Worm (Caenorhabditis elegans) whole organism, L4 larva: ENCODE results near the gene K02E11.4.

ENCODE experiments used
- F10B5.3 ChIP-seq: sonication (generic microtip); optimal IDR thresholded peaks from 2 replicates; lab custom pipeline; 2016; ENCODE audit warnings: mild to moderate bottlenecking, missing genetic modification characterization, missing compliant biosample characterization
- F37D6.2 ChIP-seq: sonication (generic microtip); optimal IDR thresholded peaks from 2 replicates; lab custom pipeline; 2016; ENCODE audit warnings: mild to moderate bottlenecking, missing genetic modification characterization, missing compliant biosample characterization
- F44E2.7 ChIP-seq: fragments of 200-800 bp; sonication (Bioruptor generic); IDR thresholded peaks from 2 replicates; pipeline ENCODE4 v2.1.2; 2022; ENCODE audit warnings: missing genetic modification characterization, missing compliant biosample characterization
- F49E8.2 ChIP-seq: sonication (generic microtip); optimal IDR thresholded peaks from 2 replicates; lab custom pipeline; 2016; ENCODE audit warnings: missing compliant biosample characterization, mild to moderate bottlenecking, missing genetic modification characterization, borderline replicate concordance
- Y105C5A.15 ChIP-seq: fragments of 200-800 bp; sonication (Bioruptor generic); IDR thresholded peaks from 2 replicates; pipeline ENCODE4 v1.3.6; 2022; ENCODE audit warnings: missing genetic modification characterization, missing compliant biosample characterization
- Y48G9A.11 ChIP-seq: fragments of 200-800 bp; sonication (Bioruptor generic); IDR thresholded peaks from 2 replicates; pipeline ENCODE4 v1.3.6; 2022; ENCODE audit warnings: missing genetic modification reagents, missing genetic modification characterization, missing compliant biosample characterization
- ZK337.2 ChIP-seq: fragments of 200-800 bp; sonication (Bioruptor generic); IDR thresholded peaks from 2 replicates; pipeline ENCODE4 v1.3.6; 2022; ENCODE audit warnings: missing genetic modification reagents, missing genetic modification characterization, missing compliant biosample characterization
- ZK546.5 ChIP-seq, 2 experiments: sonication (generic microtip); optimal IDR thresholded peaks; 2 replicates each; lab custom pipeline; 2017; ENCODE audit warnings: missing biosample characterization in 2 of 2, missing genetic modification characterization in 2 of 2
- ceh-32 ChIP-seq: sonication (generic microtip); optimal IDR thresholded peaks from 2 replicates; lab custom pipeline; 2016; ENCODE audit warnings: mild to moderate bottlenecking, missing genetic modification characterization, missing compliant biosample characterization; ENCODE audit not compliant: poor library complexity
- cey-2 ChIP-seq: sonication (generic microtip); optimal IDR thresholded peaks from 3 replicates; lab custom pipeline; 2017; ENCODE audit warnings: missing genetic modification characterization, mild to moderate bottlenecking, missing compliant biosample characterization, antibody characterized with exemption, borderline replicate concordance; ENCODE audit not compliant: insufficient read depth
- daf-16 ChIP-seq, 3 experiments: sonication (generic microtip); optimal IDR thresholded peaks; 2 replicates each; lab custom pipeline; 2016 to 2017; ENCODE audit warnings: missing genetic modification characterization in 3 of 3, missing genetic modification reagents in 3 of 3, mild to moderate bottlenecking in 2 of 3, missing compliant biosample characterization in 2 of 3, missing biosample characterization in 1 of 3, moderate library complexity in 1 of 3
- dmd-9 ChIP-seq: fragments of 200-800 bp; sonication (Bioruptor generic); IDR thresholded peaks from 2 replicates; pipeline ENCODE4 v1.3.6; 2022; ENCODE audit warnings: missing genetic modification reagents, missing genetic modification characterization, missing compliant biosample characterization
- dpl-1 ChIP-seq: fragments of 150-350 bp; optimal IDR thresholded peaks from 2 replicates; lab custom pipeline; 2014; ENCODE audit warnings: missing biosample characterization, missing genetic modification reagents, missing genetic modification characterization
- dve-1 ChIP-seq: sonication (generic microtip); optimal IDR thresholded peaks from 2 replicates; lab custom pipeline; 2017; ENCODE audit warnings: antibody characterized with exemption, mild to moderate bottlenecking, missing genetic modification characterization, missing compliant biosample characterization; ENCODE audit not compliant: insufficient read depth
- gei-8 ChIP-seq: fragments of 200-800 bp; sonication (Bioruptor generic); optimal IDR thresholded peaks from 2 replicates; lab custom pipeline; 2018; ENCODE audit warnings: mild to moderate bottlenecking, missing genetic modification characterization, missing compliant biosample characterization
- hlh-11 ChIP-seq: fragments of 200-800 bp; sonication (Bioruptor generic); optimal IDR thresholded peaks from 2 replicates; lab custom pipeline; 2018; ENCODE audit warnings: mild to moderate bottlenecking, missing genetic modification characterization, missing compliant biosample characterization
- hmg-1.1 ChIP-seq: fragments of 200-800 bp; sonication (Bioruptor generic); IDR thresholded peaks from 2 replicates; pipeline ENCODE4 v1.3.6; 2022; ENCODE audit warnings: missing genetic modification reagents, missing genetic modification characterization, missing compliant biosample characterization
- jun-1 ChIP-seq: fragments of 150-350 bp; optimal IDR thresholded peaks from 2 replicates; lab custom pipeline; 2014; ENCODE audit warnings: missing biosample characterization, missing genetic modification reagents, missing genetic modification characterization
- lim-7 ChIP-seq: fragments of 200-800 bp; sonication (Bioruptor generic); IDR thresholded peaks from 2 replicates; pipeline ENCODE4 v1.3.6; 2022; ENCODE audit warnings: missing genetic modification characterization, missing compliant biosample characterization
- lin-38 ChIP-seq: fragments of 200-800 bp; sonication (Bioruptor generic); IDR thresholded peaks from 2 replicates; pipeline ENCODE4 v1.3.6; 2022; ENCODE audit warnings: missing genetic modification reagents, missing genetic modification characterization, missing compliant biosample characterization
- lin-39 ChIP-seq: fragments of 150-350 bp; optimal IDR thresholded peaks from 2 replicates; lab custom pipeline; 2014; ENCODE audit warnings: missing biosample characterization, missing genetic modification reagents, missing genetic modification characterization
- lsy-2 ChIP-seq, 2 experiments: fragments of 150-350 bp in 1 of 2; sonication (generic microtip) in 1 of 2; optimal IDR thresholded peaks; 2 replicates each; lab custom pipeline; 2014 to 2017; ENCODE audit warnings: missing biosample characterization in 2 of 2, missing genetic modification characterization in 2 of 2
- madf-5 ChIP-seq, 2 experiments: fragments of 200-800 bp; sonication (Bioruptor generic); IDR thresholded peaks; 2 replicates each; pipeline ENCODE4 v1.3.6; 2022; ENCODE audit warnings: missing compliant biosample characterization in 2 of 2, missing genetic modification characterization in 2 of 2
- mdl-1 ChIP-seq, 2 experiments: fragments of 150-350 bp in 1 of 2; sonication (generic microtip) in 1 of 2; optimal IDR thresholded peaks; 2 replicates each; lab custom pipeline; 2014 to 2017; ENCODE audit warnings: missing biosample characterization in 2 of 2, missing genetic modification characterization in 2 of 2
- mes-2 ChIP-seq: sonication (generic microtip); optimal IDR thresholded peaks from 2 replicates; lab custom pipeline; 2016; ENCODE audit warnings: missing genotype, mild to moderate bottlenecking, missing genetic modification characterization, missing compliant biosample characterization; ENCODE audit not compliant: poor library complexity, severe bottlenecking
- mxl-2 ChIP-seq: fragments of 200-800 bp; sonication (Bioruptor generic); conservative IDR thresholded peaks from 2 replicates; pipeline ENCODE4 v1.3.6; 2022; ENCODE audit warnings: missing genetic modification reagents, missing genetic modification characterization, missing compliant biosample characterization
- nhr-10 ChIP-seq: fragments of 150-350 bp; optimal IDR thresholded peaks from 2 replicates; lab custom pipeline; 2014; ENCODE audit warnings: missing biosample characterization, missing genetic modification characterization
- nhr-111 ChIP-seq: fragments of 200-800 bp; sonication (Bioruptor generic); optimal IDR thresholded peaks from 2 replicates; lab custom pipeline; 2018; ENCODE audit warnings: mild to moderate bottlenecking, missing genetic modification characterization, missing compliant biosample characterization
- nhr-28 ChIP-seq: fragments of 150-350 bp; optimal IDR thresholded peaks from 2 replicates; lab custom pipeline; 2014; ENCODE audit warnings: missing biosample characterization, missing genetic modification characterization
- nhr-41 ChIP-seq: fragments of 200-800 bp; sonication (Bioruptor generic); IDR thresholded peaks from 2 replicates; pipeline ENCODE4 v1.3.6; 2022; ENCODE audit warnings: missing genetic modification reagents, missing genetic modification characterization, missing compliant biosample characterization
- nhr-48 ChIP-seq: sonication (generic microtip); optimal IDR thresholded peaks from 2 replicates; lab custom pipeline; 2016; ENCODE audit warnings: mild to moderate bottlenecking, missing genetic modification characterization, missing compliant biosample characterization
- nhr-77 ChIP-seq: fragments of 150-350 bp; optimal IDR thresholded peaks from 2 replicates; lab custom pipeline; 2014; ENCODE audit warnings: missing biosample characterization, missing genetic modification characterization
- pqm-1 ChIP-seq: sonication (generic microtip); optimal IDR thresholded peaks from 2 replicates; lab custom pipeline; 2017; ENCODE audit warnings: missing biosample characterization, missing genetic modification characterization
- rbr-2 ChIP-seq: sonication (generic microtip); optimal IDR thresholded peaks from 2 replicates; lab custom pipeline; 2016; ENCODE audit warnings: missing genotype, missing genetic modification characterization, missing compliant biosample characterization
- sdz-12 ChIP-seq: fragments of 200-800 bp; sonication (Bioruptor generic); optimal IDR thresholded peaks from 2 replicates; lab custom pipeline; 2018; ENCODE audit warnings: mild to moderate bottlenecking, missing genetic modification characterization, missing compliant biosample characterization
- spr-3 ChIP-seq: fragments of 200-800 bp; sonication (Bioruptor generic); optimal IDR thresholded peaks from 2 replicates; lab custom pipeline; 2018; ENCODE audit warnings: mild to moderate bottlenecking, missing genetic modification characterization, missing compliant biosample characterization
- unc-39 ChIP-seq: sonication (generic microtip); optimal IDR thresholded peaks from 2 replicates; lab custom pipeline; 2017; ENCODE audit warnings: missing biosample characterization, missing genetic modification characterization
- vab-7 ChIP-seq: fragments of 200-800 bp; sonication (Bioruptor generic); IDR thresholded peaks from 2 replicates; pipeline ENCODE4 v1.3.6; 2022; ENCODE audit warnings: missing genetic modification reagents, missing genetic modification characterization, missing compliant biosample characterization
- zag-1 ChIP-seq: fragments of 150-350 bp; optimal IDR thresholded peaks from 2 replicates; lab custom pipeline; 2014; ENCODE audit warnings: missing biosample characterization, missing genetic modification characterization
- zfp-2 ChIP-seq: sonication (generic microtip); optimal IDR thresholded peaks from 2 replicates; lab custom pipeline; 2016; ENCODE audit warnings: mild to moderate bottlenecking, missing genetic modification characterization, missing compliant biosample characterization
- zip-11 ChIP-seq: fragments of 200-800 bp; sonication (Bioruptor generic); IDR thresholded peaks from 2 replicates; pipeline ENCODE4 v1.3.6; 2022; ENCODE audit warnings: missing genetic modification characterization, missing compliant biosample characterization
- ztf-11 ChIP-seq: fragments of 150-350 bp; optimal IDR thresholded peaks from 2 replicates; lab custom pipeline; 2014; ENCODE audit warnings: missing biosample characterization, missing genetic modification characterization
- ztf-7 ChIP-seq: fragments of 150-350 bp; optimal IDR thresholded peaks from 2 replicates; lab custom pipeline; 2014; ENCODE audit warnings: missing biosample characterization, missing genetic modification characterization

K02E11.4 gene

DNA sequence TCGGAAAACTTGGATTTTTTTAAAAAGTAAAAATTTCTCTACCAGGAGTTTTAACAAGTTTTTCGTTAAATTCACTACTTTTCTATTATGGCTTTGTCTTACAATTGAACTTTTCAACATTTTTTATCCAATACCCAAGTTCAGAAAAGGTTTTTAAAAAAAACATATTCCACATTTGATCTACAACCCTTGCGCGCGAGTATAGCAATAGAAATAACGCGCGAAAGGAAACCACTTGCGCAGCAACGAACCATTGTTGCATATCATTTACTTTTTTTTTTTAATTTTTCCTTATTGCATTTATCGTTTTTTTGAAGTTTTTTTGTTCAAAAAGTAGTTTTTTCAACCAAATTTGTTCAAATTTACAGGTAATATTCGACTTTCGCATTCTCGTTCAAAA is 37.9 kb upstream of the K02E11.4 start, which contains the start of gene F40G12.11:
Gene F40G12.11, plus strand, starts transcription at position 369 of the 400 bp plus-strand sequence.
- no peak for TF ChIP-seq gei-8 (GFP tag; lab: Kevin White, UChicago)
- no peak for TF ChIP-seq cey-2
- TF ChIP-seq ztf-7 = no peak
- TF ChIP-seq nhr-41 (GFP tag; lab: Robert Waterston, UW) = no peak
- no peak for TF ChIP-seq mdl-1 (tag; optimal IDR thresholded peaks at IDR 0.05; lab: Kevin White, UChicago)
- no peak for TF ChIP-seq zip-11 (GFP tag; lab: Robert Waterston, UW)
- no peak for TF ChIP-seq mes-2
- no peak for TF ChIP-seq Y105C5A.15 (GFP tag; lab: Robert Waterston, UW)
- TF ChIP-seq unc-39 (tag; lab: Kevin White, UChicago) = no peak
- TF ChIP-seq hlh-11 (tag; lab: Kevin White, UChicago) = no peak

- TF ChIP-seq F10B5.3 (no peak), hlh-11 (tag; lab: Kevin White, UChicago) (no peak), lim-7 (GFP tag; lab: Robert Waterston, UW) (no peak), gei-8 (GFP tag; lab: Kevin White, UChicago) (no peak), F37D6.2 (no peak), ZK337.2 (GFP tag; lab: Robert Waterston, UW) (no peak), ZK546.5 (tag; optimal IDR thresholded peaks at IDR 0.05; lab: Kevin White, UChicago) (no peak), cey-2 (no peak), nhr-28 (tag; lab: Kevin White, UChicago) (no peak), lin-39 (no peak), lsy-2 (tag; optimal IDR thresholded peaks at IDR 0.05; lab: Kevin White, UChicago) (no peak), vab-7 (no peak), spr-3 (GFP tag; lab: Kevin White, UChicago) (no peak), sdz-12 (GFP tag; lab: Kevin White, UChicago) (no peak)
Measured at ce11 chrV:14283241-14283640, 35.3 kb upstream of the K02E11.4 start, which contains the start of gene F40G12.10. F40G12.10 (plus strand) TSS chrV:14283541.

ce11 chrV:14282222-14282709 is 34.3 kb upstream of the K02E11.4 start, which contains the start of the genes srt-74 and F40G12.9:
srt-74 (minus strand) TSS chrV:14282322.
F40G12.9 (plus strand) TSS chrV:14282659.
- TF ChIP-seq sdz-12 (GFP tag; lab: Kevin White, UChicago) (no peak), pqm-1 (tag; lab: Kevin White, UChicago) (no peak), ztf-11 (no peak), mxl-2 (no peak), jun-1 (tag; lab: Kevin White, UChicago) (no peak), dpl-1 (GFP tag; lab: Kevin White, UChicago) (no peak), F44E2.7 (no peak), nhr-111 (no peak), madf-5 (GFP tag; IDR thresholded peaks at IDR 0.05; lab: Robert Waterston, UW) (no peak), nhr-48 (tag; lab: Kevin White, UChicago) (no peak), daf-16 (GFP tag; optimal IDR thresholded peaks at IDR 0.05; lab: Kevin White, UChicago) (no peak), daf-16 (tag; optimal IDR thresholded peaks at IDR 0.05; lab: Kevin White, UChicago) (no peak)
- TF ChIP-seq, all 104 proteins: peak for 0

DNA sequence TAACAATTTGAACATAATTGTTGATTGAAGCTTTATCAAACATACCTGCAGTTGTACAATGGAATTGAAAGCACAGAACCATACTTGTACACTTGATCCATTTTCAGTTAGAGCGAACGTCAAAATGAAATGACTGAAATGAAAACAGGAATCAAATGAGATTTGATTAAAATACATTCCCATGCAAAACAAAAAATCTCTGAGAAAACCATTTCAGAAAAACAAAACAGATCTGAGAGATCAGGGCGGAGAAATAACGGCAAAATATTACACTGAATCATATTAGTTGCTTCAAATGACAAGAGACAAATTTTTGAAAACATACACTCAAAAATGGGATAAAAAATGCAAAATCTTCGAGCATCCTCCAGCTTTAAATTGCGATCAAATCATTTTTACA is 31.9 kb upstream of the K02E11.4 start, which contains the start of gene srt-33:
Gene srt-33, minus strand, starts transcription at position 101 of the 400 bp plus-strand sequence.
- TF ChIP-seq ceh-32 = no peak
- no peak for TF ChIP-seq zag-1 (tag; lab: Kevin White, UChicago)
- TF ChIP-seq ZK337.2 (GFP tag; lab: Robert Waterston, UW) = no peak
- TF ChIP-seq nhr-77 (tag; lab: Kevin White, UChicago) = no peak
- TF ChIP-seq rbr-2 (tag; lab: Kevin White, UChicago) = no peak
- no peak for TF ChIP-seq nhr-10 (tag; lab: Kevin White, UChicago)
- TF ChIP-seq Y48G9A.11 (GFP tag; lab: Robert Waterston, UW) = no peak
- TF ChIP-seq zfp-2 (tag; lab: Kevin White, UChicago) = no peak
- no peak for TF ChIP-seq F49E8.2 (tag; lab: Kevin White, UChicago)
- TF ChIP-seq daf-16 (GFP tag; optimal IDR thresholded peaks at IDR 0.05; lab: Kevin White, UChicago) = no peak
- no peak for TF ChIP-seq daf-16 (tag; optimal IDR thresholded peaks at IDR 0.05; lab: Kevin White, UChicago)
- no peak for TF ChIP-seq F37D6.2
- TF ChIP-seq dve-1 = no peak
- TF ChIP-seq pqm-1 (tag; lab: Kevin White, UChicago) = no peak
- TF ChIP-seq dmd-9 (GFP tag; lab: Robert Waterston, UW) = no peak
- no peak for TF ChIP-seq lin-38
- TF ChIP-seq lsy-2 (tag; optimal IDR thresholded peaks at IDR 0.05; lab: Kevin White, UChicago) = no peak
- TF ChIP-seq hmg-1.1 (GFP tag; lab: Robert Waterston, UW) = no peak
